Fruit fly (Drosophila melanogaster) whole organism, prepupa: ENCODE results near the gene Ulp1.

Source experiments
- CG10631 ChIP-seq: fragments of 200-800 bp; sonication (Bioruptor generic); optimal IDR thresholded peaks from 2 replicates; lab custom pipeline; 2016; ENCODE audit warnings: missing biosample characterization, missing genetic modification characterization
- CG11294 ChIP-seq: fragments of 200-800 bp; sonication (Bioruptor generic); IDR thresholded peaks from 2 replicates; pipeline ENCODE4 v1.3.6; 2022; ENCODE audit warnings: missing biosample characterization, missing genetic modification characterization
- CG11902 ChIP-seq: fragments of 200-800 bp; sonication (Bioruptor generic); optimal IDR thresholded peaks from 3 replicates; lab custom pipeline; 2016; ENCODE audit warnings: missing biosample characterization, missing genetic modification characterization
- CG15336 ChIP-seq: fragments of 200-800 bp; sonication (Bioruptor generic); IDR thresholded peaks from 2 replicates; pipeline ENCODE4 v1.3.6; 2022; ENCODE audit warnings: missing biosample characterization, missing genetic modification characterization
- CG1621 ChIP-seq: fragments of 200-800 bp; sonication (Bioruptor generic); optimal IDR thresholded peaks from 3 replicates; lab custom pipeline; 2018; ENCODE audit warnings: missing biosample characterization, mild to moderate bottlenecking, missing genetic modification characterization
- CG31627 ChIP-seq: fragments of 200-800 bp; sonication (Bioruptor generic); optimal IDR thresholded peaks from 3 replicates; lab custom pipeline; 2016; ENCODE audit warnings: missing biosample characterization, missing genetic modification characterization
- CG3919 ChIP-seq: fragments of 200-800 bp; sonication (Bioruptor generic); optimal IDR thresholded peaks from 3 replicates; lab custom pipeline; 2016; ENCODE audit warnings: missing biosample characterization, missing genetic modification characterization
- CG4318 ChIP-seq: fragments of 200-800 bp; sonication (Bioruptor generic); optimal IDR thresholded peaks from 3 replicates; lab custom pipeline; 2017; ENCODE audit warnings: missing biosample characterization, mild to moderate bottlenecking, missing genetic modification characterization
- CG6163 ChIP-seq: fragments of 200-800 bp; sonication (Bioruptor generic); IDR thresholded peaks from 3 replicates; pipeline ENCODE4 v1.3.6; 2022; ENCODE audit warnings: missing biosample characterization, missing genetic modification characterization
- CG6808 ChIP-seq: fragments of 200-800 bp; sonication (Bioruptor generic); optimal IDR thresholded peaks from 3 replicates; lab custom pipeline; 2017; ENCODE audit warnings: missing biosample characterization, missing genetic modification characterization, mild to moderate bottlenecking, moderate library complexity, missing genetic modification reagents
- CG6854 ChIP-seq: fragments of 200-800 bp; sonication (Bioruptor generic); optimal IDR thresholded peaks from 2 replicates; lab custom pipeline; 2017; ENCODE audit warnings: missing biosample characterization, mild to moderate bottlenecking, missing genetic modification characterization
- CG7368 ChIP-seq: fragments of 200-800 bp; sonication (Bioruptor generic); optimal IDR thresholded peaks from 3 replicates; lab custom pipeline; 2016; ENCODE audit warnings: missing biosample characterization, missing genetic modification characterization
- CG8119 ChIP-seq: fragments of 200-800 bp; sonication (Bioruptor generic); IDR thresholded peaks from 3 replicates; pipeline ENCODE4 v1.3.6; 2022; ENCODE audit warnings: missing biosample characterization, missing genetic modification characterization
- CG8319 ChIP-seq: fragments of 200-800 bp; sonication (Bioruptor generic); optimal IDR thresholded peaks from 3 replicates; lab custom pipeline; 2016; ENCODE audit warnings: missing biosample characterization, missing genetic modification characterization
- CG8632 ChIP-seq: fragments of 200-800 bp; sonication (Bioruptor generic); optimal IDR thresholded peaks from 3 replicates; lab custom pipeline; 2016; ENCODE audit warnings: missing biosample characterization, missing genetic modification characterization
- Eip75B ChIP-seq: fragments of 200-800 bp; sonication (Bioruptor generic); optimal IDR thresholded peaks from 3 replicates; lab custom pipeline; 2016; ENCODE audit warnings: missing biosample characterization, missing genetic modification characterization
- Eip78C ChIP-seq: fragments of 200-800 bp; sonication (Bioruptor generic); peaks from one replicate; lab custom pipeline; 2016; ENCODE audit warnings: missing biosample characterization, missing genetic modification characterization
- Eip93F ChIP-seq: fragments of 200-800 bp; sonication (Bioruptor generic); optimal IDR thresholded peaks from 2 replicates; lab custom pipeline; 2016; ENCODE audit warnings: missing biosample characterization, mild to moderate bottlenecking, missing genetic modification characterization
- Lpt ChIP-seq: fragments of 200-800 bp; sonication (Bioruptor generic); optimal IDR thresholded peaks from 3 replicates; lab custom pipeline; 2016; ENCODE audit warnings: missing biosample characterization, missing genetic modification characterization
- Smox ChIP-seq: fragments of 200-800 bp; sonication (Bioruptor generic); optimal IDR thresholded peaks from 3 replicates; lab custom pipeline; 2016; ENCODE audit warnings: missing biosample characterization, missing genetic modification characterization
- Sox14 ChIP-seq: fragments of 200-800 bp; sonication (Bioruptor generic); optimal IDR thresholded peaks from 3 replicates; lab custom pipeline; 2016; ENCODE audit warnings: missing biosample characterization, missing genetic modification characterization
- achi ChIP-seq: fragments of 200-800 bp; sonication (Bioruptor generic); optimal IDR thresholded peaks from 3 replicates; lab custom pipeline; 2016; ENCODE audit warnings: missing biosample characterization, missing genetic modification characterization
- eg ChIP-seq: fragments of 200-800 bp; sonication (Bioruptor generic); IDR thresholded peaks from 3 replicates; pipeline ENCODE4 v1.3.6; 2022; ENCODE audit warnings: missing biosample characterization, missing genetic modification characterization
- fd59A ChIP-seq: fragments of 200-800 bp; sonication (Bioruptor generic); optimal IDR thresholded peaks from 2 replicates; lab custom pipeline; 2017; ENCODE audit warnings: missing biosample characterization, mild to moderate bottlenecking, missing genetic modification characterization, missing genetic modification reagents
- fd85E ChIP-seq: fragments of 200-800 bp; sonication (Bioruptor generic); optimal IDR thresholded peaks from 3 replicates; lab custom pipeline; 2016; ENCODE audit warnings: missing biosample characterization, missing genetic modification characterization
- fkh ChIP-seq: fragments of 200-800 bp; sonication (Bioruptor generic); optimal IDR thresholded peaks from 3 replicates; lab custom pipeline; 2017; ENCODE audit warnings: missing biosample characterization, mild to moderate bottlenecking, missing genetic modification characterization, moderate library complexity
- lz ChIP-seq: fragments of 200-800 bp; sonication (Bioruptor generic); optimal IDR thresholded peaks from 3 replicates; lab custom pipeline; 2016; ENCODE audit warnings: missing biosample characterization, missing genetic modification characterization
- pdm3 ChIP-seq: fragments of 200-800 bp; sonication (Bioruptor generic); optimal IDR thresholded peaks from 3 replicates; lab custom pipeline; 2016; ENCODE audit warnings: missing biosample characterization, missing genetic modification characterization
- spab ChIP-seq: fragments of 200-800 bp; sonication (Bioruptor generic); optimal IDR thresholded peaks from 2 replicates; lab custom pipeline; 2017; ENCODE audit warnings: missing biosample characterization, mild to moderate bottlenecking, missing genetic modification characterization, missing genetic modification reagents
- ss ChIP-seq, 2 experiments: fragments of 200-800 bp; sonication (Bioruptor generic); optimal IDR thresholded peaks; 2 replicates in 1 of 2; 3 replicates in 1 of 2; lab custom pipeline; 2017 to 2018; ENCODE audit warnings: mild to moderate bottlenecking in 2 of 2, missing biosample characterization in 2 of 2, missing genetic modification characterization in 2 of 2, moderate library complexity in 1 of 2
- svp ChIP-seq: fragments of 200-800 bp; sonication (Bioruptor generic); peaks from one replicate; lab custom pipeline; 2016; ENCODE audit warnings: missing biosample characterization, missing genetic modification characterization
- vri ChIP-seq: fragments of 200-800 bp; sonication (Bioruptor generic); optimal IDR thresholded peaks from 3 replicates; lab custom pipeline; 2016; ENCODE audit warnings: missing biosample characterization, mild to moderate bottlenecking, missing genetic modification characterization

Gene Ulp1

DNA sequence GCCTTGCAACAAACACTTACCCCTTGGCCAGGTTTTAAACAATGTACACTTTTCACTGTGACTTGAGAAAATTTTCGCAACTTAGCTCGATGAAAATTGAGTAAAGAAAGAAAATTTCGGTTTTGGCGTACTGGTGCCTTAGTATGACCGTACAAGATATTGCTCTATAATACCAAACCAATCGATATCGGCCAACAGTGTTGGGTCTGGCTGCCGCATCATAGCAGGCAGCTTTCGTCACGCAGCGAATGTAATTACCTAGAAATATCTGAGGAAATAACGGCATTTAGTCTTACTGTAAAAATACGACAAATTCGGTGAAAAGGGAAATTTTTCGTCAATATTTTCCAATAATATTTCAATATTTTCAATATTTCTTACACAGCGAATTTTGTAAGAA, at the start of gene Ulp1:
Ulp1 (minus strand) TSS at position 174 of the 400 bp plus-strand sequence.
- TF ChIP-seq CG8119 (GFP tag; lab: Robert Waterston, UW) = no peak
- TF ChIP-seq CG11294 (GFP tag; lab: Robert Waterston, UW) = no peak
- TF ChIP-seq CG10631 (GFP tag; lab: Kevin White, UChicago) = no peak
- no peak for TF ChIP-seq spab (GFP tag; lab: Kevin White, UChicago)
- no peak for TF ChIP-seq CG4318 (GFP tag; lab: Kevin White, UChicago)
- no peak for TF ChIP-seq CG8319 (GFP tag; lab: Kevin White, UChicago)
- no peak for TF ChIP-seq achi (GFP tag; lab: Kevin White, UChicago)
- TF ChIP-seq Eip75B (GFP tag; lab: Kevin White, UChicago) = no peak
- peak; percentile 2 for TF ChIP-seq CG31627
- no peak for TF ChIP-seq lz
- peak; percentile 51 for TF ChIP-seq Sox14 (GFP tag; lab: Kevin White, UChicago)
- TF ChIP-seq fd85E = no peak
- peak; percentile 17 for TF ChIP-seq CG6854 (GFP tag; lab: Kevin White, UChicago)
- TF ChIP-seq CG3919 = no peak
- TF ChIP-seq CG6808 (GFP tag; lab: Kevin White, UChicago) = no peak
- TF ChIP-seq CG15336 (GFP tag; lab: Robert Waterston, UW) = 0 out of 2 replicates have a peak, but pooled peaks have one; percentile 15

DNA sequence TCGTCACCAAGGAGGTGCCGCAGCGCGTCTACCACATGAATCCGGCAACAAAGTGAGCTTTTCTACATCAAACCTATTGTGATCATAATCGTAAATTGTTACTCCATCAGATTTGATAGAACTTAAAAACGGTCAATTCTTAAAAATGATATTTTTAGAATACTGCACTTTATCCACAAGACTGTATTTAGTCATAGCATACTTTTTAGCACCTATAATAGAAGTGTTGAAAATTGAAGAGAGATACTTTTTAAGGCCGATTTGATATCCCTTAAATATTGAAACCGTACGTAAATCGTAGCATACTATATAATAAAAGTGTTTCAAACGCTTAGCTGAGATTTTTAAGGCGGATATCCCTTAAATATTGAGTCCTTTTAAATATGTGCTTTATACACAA, 42.2 kb upstream of the Ulp1 start:
- no peak for TF ChIP-seq CG3919

- TF ChIP-seq Eip93F (GFP tag; lab: Kevin White, UChicago) = no peak
- no peak for TF ChIP-seq CG11902 (GFP tag; lab: Kevin White, UChicago)
- no peak for TF ChIP-seq pdm3 (GFP tag; lab: Kevin White, UChicago)
- no peak for TF ChIP-seq Eip75B (GFP tag; lab: Kevin White, UChicago)
- TF ChIP-seq CG8119 (GFP tag; lab: Robert Waterston, UW) = no peak
- no peak for TF ChIP-seq eg (GFP tag; lab: Robert Waterston, UW)
- no peak for TF ChIP-seq fkh (GFP tag; lab: Kevin White, UChicago)
- no peak for TF ChIP-seq Lpt (GFP tag; lab: Kevin White, UChicago)
- TF ChIP-seq CG8632 = no peak
- TF ChIP-seq ss (GFP tag; optimal IDR thresholded peaks at IDR 0.05; lab: Kevin White, UChicago) = no peak
- TF ChIP-seq achi (GFP tag; lab: Kevin White, UChicago) = no peak
- no peak for TF ChIP-seq CG15336 (GFP tag; lab: Robert Waterston, UW)
- TF ChIP-seq fd59A (GFP tag; lab: Kevin White, UChicago) = no peak
- TF ChIP-seq svp = no peak
- TF ChIP-seq CG6163 = no peak
- TF ChIP-seq CG1621 (tag; lab: Kevin White, UChicago) = no peak
- no peak for TF ChIP-seq CG7368 (GFP tag; lab: Kevin White, UChicago)
These were observed 41.4 kb upstream of the Ulp1 start for dm6 chrX:19249339-19249738.

DNA sequence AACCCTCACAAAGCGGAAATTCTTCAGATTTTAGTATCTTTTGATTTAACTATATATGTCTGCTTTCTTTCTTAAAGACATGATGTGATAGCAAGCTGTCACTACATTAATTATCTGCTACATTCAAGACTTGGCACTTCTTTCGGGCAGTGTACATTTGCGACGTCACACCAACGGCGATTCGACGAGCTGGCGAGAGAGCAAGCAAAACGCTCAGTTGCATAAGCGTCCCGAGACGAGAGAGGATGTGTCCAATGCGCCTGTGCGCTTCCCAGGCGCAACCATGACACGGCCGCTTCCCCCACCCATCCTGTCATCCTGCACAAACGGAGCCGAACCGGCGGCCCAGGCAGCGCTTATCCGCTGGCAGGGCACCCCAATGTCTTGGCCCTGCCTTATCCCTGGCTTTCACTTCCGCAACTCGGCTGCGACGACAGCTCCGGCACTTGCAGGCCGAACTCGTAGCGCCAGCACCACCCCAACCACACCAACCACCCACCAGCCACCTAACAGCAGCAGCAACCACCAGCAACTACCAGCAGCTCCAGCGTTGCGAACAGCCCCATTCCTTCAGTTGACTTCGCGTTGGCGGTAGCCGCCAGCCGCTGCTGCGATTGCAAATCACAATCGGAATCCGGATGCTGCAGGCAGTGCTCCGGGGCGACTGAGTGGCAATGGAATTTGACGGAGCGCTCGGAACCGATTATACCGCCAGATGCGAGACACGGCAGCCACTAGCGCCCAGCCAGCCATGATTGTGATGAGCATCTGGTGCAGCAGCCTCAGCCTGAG, 40.6 kb upstream of the Ulp1 start, which contains the start of gene Hs3st-B:
Hs3st-B (plus strand) TSS at position 214 of the 792 bp plus-strand sequence.
- TF ChIP-seq Smox (GFP tag; lab: Kevin White, UChicago) (no peak), vri (GFP tag; lab: Kevin White, UChicago) (peak; percentile 14), Eip78C (GFP tag; lab: Kevin White, UChicago) (peak; percentile 43)
